Fruit fly (Drosophila melanogaster) whole organism, embryonic: ENCODE data around the gene Cka.
A peak's percentile ranks its signal among the peaks of the same experiment; 100 is the strongest.

Experiments used
- Abd-B ChIP-seq: fragments of 200-800 bp; sonication (Bioruptor generic); optimal IDR thresholded peaks from 2 replicates; lab custom pipeline; 2018; ENCODE audit warnings: missing biosample characterization, mild to moderate bottlenecking, missing genetic modification characterization, moderate library complexity
- CG10209 ChIP-seq: fragments of 200-800 bp; sonication (Bioruptor generic); optimal IDR thresholded peaks from 3 replicates; lab custom pipeline; 2017; ENCODE audit warnings: missing biosample characterization, mild to moderate bottlenecking, missing genetic modification characterization, missing genetic modification reagents
- CG10654 ChIP-seq: fragments of 200-800 bp; sonication (Bioruptor generic); optimal IDR thresholded peaks from 2 replicates; lab custom pipeline; 2016; ENCODE audit warnings: missing biosample characterization, missing genetic modification characterization
- CG10979 ChIP-seq: fragments of 200-800 bp; sonication (Bioruptor generic); optimal IDR thresholded peaks from 2 replicates; lab custom pipeline; 2018; ENCODE audit warnings: missing biosample characterization, mild to moderate bottlenecking, missing genetic modification characterization, moderate library complexity
- CG11247 ChIP-seq: fragments of 200-800 bp; sonication (Bioruptor generic); IDR thresholded peaks from 2 replicates; pipeline ENCODE4 v1.3.6; 2022; ENCODE audit warnings: missing biosample characterization, missing genetic modification characterization
- CG11695 ChIP-seq: fragments of 200-800 bp; sonication (Bioruptor generic); IDR thresholded peaks from 3 replicates; pipeline ENCODE4 v1.3.6; 2022; ENCODE audit warnings: missing biosample characterization, missing genetic modification characterization
- CG12104 ChIP-seq: fragments of 200-800 bp; sonication (Bioruptor generic); optimal IDR thresholded peaks from 3 replicates; lab custom pipeline; 2016; ENCODE audit warnings: missing biosample characterization, missing genetic modification characterization
- CG12744 ChIP-seq: fragments of 200-800 bp; sonication (Bioruptor generic); optimal IDR thresholded peaks from 2 replicates; lab custom pipeline; 2016; ENCODE audit warnings: missing biosample characterization, missing genetic modification characterization
- CG13287 ChIP-seq: fragments of 200-800 bp; sonication (Bioruptor generic); IDR thresholded peaks from 2 replicates; pipeline ENCODE4 v1.3.6; 2022; ENCODE audit warnings: missing biosample characterization, missing genetic modification characterization; ENCODE audit not compliant: partially characterized antibody
- CG13296 ChIP-seq: fragments of 200-800 bp; sonication (Bioruptor generic); optimal IDR thresholded peaks from 3 replicates; lab custom pipeline; 2018; ENCODE audit warnings: missing biosample characterization, mild to moderate bottlenecking, missing genetic modification characterization
- CG14710 ChIP-seq: fragments of 200-800 bp; sonication (Bioruptor generic); optimal IDR thresholded peaks from 3 replicates; lab custom pipeline; 2019; ENCODE audit warnings: missing biosample characterization, mild to moderate bottlenecking, missing genetic modification characterization, moderate library complexity
- CG30020 ChIP-seq: fragments of 200-800 bp; optimal IDR thresholded peaks from 2 replicates; lab custom pipeline; 2019; ENCODE audit warnings: missing biosample characterization, mild to moderate bottlenecking, missing genetic modification characterization, moderate library complexity
- CG43689 ChIP-seq: fragments of 200-800 bp; sonication (Bioruptor generic); IDR thresholded peaks from 2 replicates; pipeline ENCODE4 v1.3.6; 2022; ENCODE audit warnings: missing biosample characterization, missing genetic modification characterization
- CG4424 ChIP-seq: fragments of 200-800 bp; sonication (Bioruptor generic); optimal IDR thresholded peaks from 3 replicates; lab custom pipeline; 2016; ENCODE audit warnings: missing biosample characterization, missing genetic modification characterization
- CG5953 ChIP-seq: fragments of 200-800 bp; sonication (Bioruptor generic); IDR thresholded peaks from 2 replicates; pipeline ENCODE4 v1.3.6; 2022; ENCODE audit warnings: missing biosample characterization, missing genetic modification characterization
- CG9797 ChIP-seq: fragments of 200-800 bp; sonication (Bioruptor generic); optimal IDR thresholded peaks from 3 replicates; lab custom pipeline; 2018; ENCODE audit warnings: missing biosample characterization, mild to moderate bottlenecking, missing genetic modification characterization
- CG9932 ChIP-seq: fragments of 200-800 bp; sonication (Bioruptor generic); IDR thresholded peaks from 2 replicates; pipeline ENCODE4 v1.3.6; 2022; ENCODE audit warnings: missing biosample characterization, missing genetic modification characterization
- CHES-1-like ChIP-seq: fragments of 200-800 bp; sonication (Bioruptor generic); optimal IDR thresholded peaks from 2 replicates; lab custom pipeline; 2016; ENCODE audit warnings: missing biosample characterization, missing genetic modification characterization
- CrebB ChIP-seq: fragments of 200-800 bp; sonication (Bioruptor generic); optimal IDR thresholded peaks from 3 replicates; lab custom pipeline; 2018; ENCODE audit warnings: missing biosample characterization, mild to moderate bottlenecking, missing genetic modification characterization
- Dip2 ChIP-seq: fragments of 200-800 bp; sonication (Bioruptor generic); IDR thresholded peaks from 2 replicates; pipeline ENCODE4 v1.3.6; 2022; ENCODE audit warnings: missing biosample characterization, missing genetic modification characterization
- E2f1 ChIP-seq: fragments of 200-800 bp; sonication (Bioruptor generic); IDR thresholded peaks from 2 replicates; pipeline ENCODE4 v1.3.6; 2022; ENCODE audit warnings: missing biosample characterization, missing genetic modification characterization
- HLH4C ChIP-seq: fragments of 200-800 bp; sonication (Bioruptor generic); IDR thresholded peaks from 3 replicates; pipeline ENCODE4 v1.3.6; 2022; ENCODE audit warnings: missing biosample characterization, missing genetic modification characterization; ENCODE audit not compliant: partially characterized antibody
- HmgZ ChIP-seq: fragments of 200-800 bp; sonication (Bioruptor generic); optimal IDR thresholded peaks from 2 replicates; lab custom pipeline; 2018; ENCODE audit warnings: missing biosample characterization, mild to moderate bottlenecking, missing genetic modification characterization
- Sin3A ChIP-seq: fragments of >200 bp; optimal IDR thresholded peaks from 2 replicates; lab custom pipeline; 2018
- Stat92E ChIP-seq, 3 experiments: fragments of >200 bp in 2 of 3; fragments of 200-800 bp in 1 of 3; sonication (Bioruptor generic) in 1 of 3; optimal IDR thresholded peaks; 2 replicates each; lab custom pipeline; 2017 to 2019; ENCODE audit warnings: missing biosample characterization in 3 of 3, missing genetic modification characterization in 3 of 3, mild to moderate bottlenecking in 1 of 3, moderate library complexity in 1 of 3
- Xrp1 ChIP-seq: fragments of 200-800 bp; sonication (Bioruptor generic); IDR thresholded peaks from 2 replicates; pipeline ENCODE4 v1.3.6; 2022; ENCODE audit warnings: missing biosample characterization, missing genetic modification characterization
- YL-1 ChIP-seq: fragments of 200-800 bp; sonication (Bioruptor generic); optimal IDR thresholded peaks from 3 replicates; lab custom pipeline; 2017; ENCODE audit warnings: missing biosample characterization, mild to moderate bottlenecking, missing genetic modification characterization
- amos ChIP-seq: fragments of 200-800 bp; sonication (Bioruptor generic); IDR thresholded peaks from 2 replicates; pipeline ENCODE4 v1.3.6; 2022; ENCODE audit warnings: missing biosample characterization, missing genetic modification characterization; ENCODE audit not compliant: partially characterized antibody
- ap ChIP-seq: fragments of 200-800 bp; sonication (Bioruptor generic); IDR thresholded peaks from 2 replicates; pipeline ENCODE4 v1.3.6; 2022; ENCODE audit warnings: missing biosample characterization, missing genetic modification characterization
- ara ChIP-seq: fragments of 200-800 bp; sonication (Bioruptor generic); IDR thresholded peaks from 2 replicates; pipeline ENCODE4 v1.3.6; 2022; ENCODE audit warnings: missing biosample characterization, missing genetic modification characterization
- az2 ChIP-seq: fragments of 200-800 bp; sonication (Bioruptor generic); optimal IDR thresholded peaks from 3 replicates; lab custom pipeline; 2016; ENCODE audit warnings: missing biosample characterization, missing genetic modification characterization
- caup ChIP-seq: fragments of 200-800 bp; sonication (Bioruptor generic); optimal IDR thresholded peaks from 3 replicates; lab custom pipeline; 2017; ENCODE audit warnings: missing biosample characterization, mild to moderate bottlenecking, missing genetic modification characterization, moderate library complexity; ENCODE audit not compliant: severe bottlenecking
- ci ChIP-seq: fragments of 200-800 bp; sonication (Bioruptor generic); IDR thresholded peaks from 3 replicates; pipeline ENCODE4 v1.3.6; 2022; ENCODE audit warnings: missing biosample characterization, missing genetic modification characterization
- danr ChIP-seq: fragments of 200-800 bp; sonication (Bioruptor generic); IDR thresholded peaks from 2 replicates; pipeline ENCODE4 v1.3.6; 2022; ENCODE audit warnings: missing biosample characterization, missing genetic modification characterization
- dmrt11E ChIP-seq: fragments of 200-800 bp; sonication (Bioruptor generic); optimal IDR thresholded peaks from 3 replicates; lab custom pipeline; 2018; ENCODE audit warnings: missing biosample characterization, mild to moderate bottlenecking, missing genetic modification characterization, moderate library complexity
- fd96Cb ChIP-seq: fragments of 200-800 bp; sonication (Bioruptor generic); optimal IDR thresholded peaks from 2 replicates; lab custom pipeline; 2018; ENCODE audit warnings: missing biosample characterization, mild to moderate bottlenecking, missing genetic modification characterization, moderate library complexity
- hkb ChIP-seq, 2 experiments: fragments of 200-800 bp in 1 of 2; fragments of >200 bp in 1 of 2; sonication (Bioruptor generic) in 1 of 2; IDR thresholded peaks in 1 of 2; optimal IDR thresholded peaks in 1 of 2; 2 replicates each; pipeline versions ENCODE4 v1.3.6 to Lab custom; 2017 to 2022; ENCODE audit warnings: missing biosample characterization in 1 of 2, missing genetic modification characterization in 1 of 2
- kah ChIP-seq: fragments of 200-800 bp; sonication (Bioruptor generic); optimal IDR thresholded peaks from 2 replicates; lab custom pipeline; 2018; ENCODE audit warnings: missing biosample characterization, mild to moderate bottlenecking, missing genetic modification characterization
- mirr ChIP-seq: fragments of 200-800 bp; sonication (Bioruptor generic); optimal IDR thresholded peaks from 3 replicates; lab custom pipeline; 2018; ENCODE audit warnings: missing biosample characterization, mild to moderate bottlenecking, missing genetic modification characterization
- pnt ChIP-seq: fragments of 200-800 bp; sonication (Bioruptor generic); optimal IDR thresholded peaks from 3 replicates; lab custom pipeline; 2016; ENCODE audit warnings: missing biosample characterization, missing genetic modification characterization
- psq ChIP-seq: fragments of 200-800 bp; sonication (Bioruptor generic); optimal IDR thresholded peaks from 2 replicates; lab custom pipeline; 2017; ENCODE audit warnings: missing biosample characterization, missing genetic modification characterization
- pzg ChIP-seq: fragments of 200-800 bp; sonication (Bioruptor generic); optimal IDR thresholded peaks from 3 replicates; lab custom pipeline; 2018; ENCODE audit warnings: missing biosample characterization, mild to moderate bottlenecking, missing genetic modification characterization, moderate library complexity
- row ChIP-seq: fragments of 200-800 bp; sonication (Bioruptor generic); IDR thresholded peaks from 3 replicates; pipeline ENCODE4 v1.3.6; 2022; ENCODE audit warnings: missing biosample characterization, missing genetic modification characterization
- slbo ChIP-seq: fragments of 200-800 bp; sonication (Bioruptor generic); IDR thresholded peaks from 2 replicates; pipeline ENCODE4 v1.3.6; 2022; ENCODE audit warnings: missing biosample characterization, missing genetic modification characterization
- sqz ChIP-seq: fragments of 200-800 bp; sonication (Bioruptor generic); optimal IDR thresholded peaks from 3 replicates; lab custom pipeline; 2018; ENCODE audit warnings: missing biosample characterization, mild to moderate bottlenecking, missing genetic modification characterization
- stc ChIP-seq: fragments of 200-800 bp; sonication (Bioruptor generic); IDR thresholded peaks from 2 replicates; pipeline ENCODE4 v1.3.6; 2022; ENCODE audit warnings: missing biosample characterization, missing genetic modification characterization
- vvl ChIP-seq: fragments of 200-800 bp; sonication (Bioruptor generic); IDR thresholded peaks from 2 replicates; pipeline ENCODE4 v1.3.6; 2022; ENCODE audit warnings: missing biosample characterization, missing genetic modification characterization
- wek ChIP-seq: fragments of 200-800 bp; sonication (Bioruptor generic); optimal IDR thresholded peaks from 3 replicates; lab custom pipeline; 2018; ENCODE audit warnings: missing biosample characterization, mild to moderate bottlenecking, missing genetic modification characterization, moderate library complexity

Gene Cka

DNA sequence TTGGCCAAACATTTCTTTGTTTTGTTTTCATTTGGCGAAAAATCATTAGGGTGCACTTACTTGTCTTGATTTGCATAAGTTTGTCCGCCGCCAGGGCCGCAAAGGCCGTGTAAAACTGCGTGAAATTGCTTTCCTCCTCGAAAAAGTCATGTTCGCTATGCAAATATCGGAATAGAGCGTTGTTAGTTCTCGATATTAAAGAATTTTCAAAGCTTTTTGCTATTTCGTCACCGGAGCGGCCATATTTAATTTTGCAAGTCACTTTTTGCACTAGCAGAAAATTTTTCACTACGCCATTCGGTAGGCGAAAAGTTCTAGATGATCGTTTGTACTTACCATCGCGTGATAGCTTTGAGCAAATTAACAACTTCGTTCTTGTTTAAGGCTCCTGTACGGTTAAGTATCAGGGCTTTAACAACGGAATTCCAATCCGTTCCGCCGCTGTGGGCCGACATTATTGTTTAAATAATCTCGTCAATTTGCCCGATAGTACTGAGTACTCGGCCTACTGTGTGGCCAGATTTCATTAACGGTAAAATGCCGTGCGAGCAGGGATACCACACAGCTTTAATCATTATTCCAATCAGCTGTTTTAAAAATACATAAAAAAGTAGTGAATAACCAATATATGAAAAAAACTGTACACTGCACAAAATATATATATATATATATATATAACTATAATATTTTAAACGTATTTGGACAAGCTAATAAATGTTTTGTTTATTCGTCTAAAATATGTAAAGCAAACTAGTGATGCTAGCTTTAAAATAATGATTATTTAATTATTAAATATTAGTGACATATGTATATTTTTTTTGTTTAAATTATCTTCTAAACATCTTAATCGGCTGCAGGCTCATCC, 40.8 kb downstream of the Cka start, which contains the start of gene poe (continued):
- TF ChIP-seq CG4424 (GFP tag; lab: Kevin White, UChicago), result peak; percentile 44
- TF ChIP-seq amos (GFP tag; lab: Robert Waterston, UW), result peak; percentile 23; the same call in 1 of the 2 replicates
- peak; percentile 69 for TF ChIP-seq YL-1 (GFP tag; lab: Kevin White, UChicago)
- peak; percentile 96 for TF ChIP-seq CG14710
- TF ChIP-seq pnt (GFP tag; lab: Kevin White, UChicago), result no peak
- TF ChIP-seq Stat92E (GFP tag; optimal IDR thresholded peaks at IDR 0.05; lab: Kevin White, UChicago), result no peak
- TF ChIP-seq CG10654 (GFP tag; lab: Kevin White, UChicago), result peak; percentile 54
- TF ChIP-seq slbo (GFP tag; lab: Robert Waterston, UW), result peak; percentile 59
- peak; percentile 68 for TF ChIP-seq stc
- TF ChIP-seq CG9797, result peak; percentile 75
- peak; percentile 10; the same call in 1 of the 2 replicates for TF ChIP-seq danr (GFP tag; lab: Robert Waterston, UW)
- TF ChIP-seq E2f1 (GFP tag; lab: Robert Waterston, UW), result peak; percentile 70
- no peak for TF ChIP-seq hkb (optimal IDR thresholded peaks at IDR 0.05; lab: Kevin White, UChicago)
- 0 out of 2 replicates have a peak, but pooled peaks have one; percentile 8 for TF ChIP-seq hkb (GFP tag; IDR thresholded peaks at IDR 0.05; lab: Robert Waterston, UW)
- TF ChIP-seq pzg (GFP tag; lab: Kevin White, UChicago), result peak; percentile 82
- peak; percentile 56; the same call in 1 of the 3 replicates for TF ChIP-seq ci (GFP tag; lab: Robert Waterston, UW)
- TF ChIP-seq CG10979 (tag; lab: Kevin White, UChicago), result peak; percentile 70
- TF ChIP-seq CG11695 (GFP tag; lab: Robert Waterston, UW), result peak; percentile 60; the same call in 2 of the 3 replicates
- peak; percentile 43 for TF ChIP-seq CG13287 (GFP tag; lab: Robert Waterston, UW)
- peak; percentile 88 for TF ChIP-seq vvl
- peak; percentile 63 for TF ChIP-seq CrebB
- TF ChIP-seq CG5953 (GFP tag; lab: Robert Waterston, UW), result no peak
- peak; percentile 16 for TF ChIP-seq caup (GFP tag; lab: Kevin White, UChicago)
- no peak for TF ChIP-seq ap (GFP tag; lab: Robert Waterston, UW)
- TF ChIP-seq sqz (GFP tag; lab: Kevin White, UChicago), result peak; percentile 99
- TF ChIP-seq CG11247, result 0 out of 2 replicates have a peak, but pooled peaks have one; percentile 22
- no peak for TF ChIP-seq CG43689 (GFP tag; lab: Robert Waterston, UW)
- TF ChIP-seq CHES-1-like (GFP tag; lab: Kevin White, UChicago), result peak; percentile 21
- TF ChIP-seq Sin3A (lab: Kevin White, UChicago), result peak; percentile 19
- peak; percentile 51 for TF ChIP-seq CG10209 (GFP tag; lab: Kevin White, UChicago)
- peak; percentile 80; the same call in 1 of the 2 replicates for TF ChIP-seq Xrp1 (GFP tag; lab: Robert Waterston, UW)
- TF ChIP-seq CG12744 (GFP tag; lab: Kevin White, UChicago), result no peak
- TF ChIP-seq CG9932 (GFP tag; lab: Robert Waterston, UW), result peak; percentile 53
- TF ChIP-seq CG13296, result no peak
- TF ChIP-seq ara (GFP tag; lab: Robert Waterston, UW), result peak; percentile 61
- peak; percentile 25 for TF ChIP-seq az2 (GFP tag; lab: Kevin White, UChicago)
- TF ChIP-seq HmgZ, result peak; percentile 64
- TF ChIP-seq fd96Cb (tag; lab: Kevin White, UChicago), result peak; percentile 57
- peak; percentile 39; the same call in 2 of the 3 replicates for TF ChIP-seq HLH4C (GFP tag; lab: Robert Waterston, UW)
- TF ChIP-seq row, result peak; percentile 83
- TF ChIP-seq mirr (GFP tag; lab: Kevin White, UChicago), result no peak
- peak; percentile 22 for TF ChIP-seq kah (GFP tag; lab: Kevin White, UChicago)
- peak; percentile 22 for TF ChIP-seq CG12104 (GFP tag; lab: Kevin White, UChicago)
- TF ChIP-seq CG30020 (tag; lab: Kevin White, UChicago), result peak; percentile 31
- TF ChIP-seq wek (GFP tag; lab: Kevin White, UChicago), result peak; percentile 88
- peak; percentile 44 for TF ChIP-seq dmrt11E (tag; lab: Kevin White, UChicago)
- peak; percentile 84 for TF ChIP-seq Abd-B (GFP tag; lab: Kevin White, UChicago)
- no peak for TF ChIP-seq Dip2
- TF ChIP-seq psq (GFP tag; lab: Kevin White, UChicago), result peak; percentile 7
